Worm (Caenorhabditis elegans): Measurements from ENCODE around the gene unc-80.

ce11 chrV:20873144-20873543 is 6.3 kb upstream of the unc-80 start:
- TF ChIP-seq hlh-15 (tag; optimal IDR thresholded peaks at IDR 0.05) (no peak), ama-1 (optimal IDR thresholded peaks at IDR 0.05) (no peak), rnt-1 (tag; optimal IDR thresholded peaks at IDR 0.05) (no peak), unc-86 (tag; optimal IDR thresholded peaks at IDR 0.05) (no peak), nfya-1 (tag; optimal IDR thresholded peaks at IDR 0.05) (no peak), pros-1 (tag; optimal IDR thresholded peaks at IDR 0.05) (no peak), odd-2 (tag; optimal IDR thresholded peaks at IDR 0.05) (no peak), pqm-1 (tag; optimal IDR thresholded peaks at IDR 0.05) (no peak), ceh-2 (tag; optimal IDR thresholded peaks at IDR 0.05) (no peak), gmeb-2 (tag; optimal IDR thresholded peaks at IDR 0.05) (no peak), che-1 (tag; optimal IDR thresholded peaks at IDR 0.05) (no peak), ceh-22 (tag; optimal IDR thresholded peaks at IDR 0.05) (no peak), nhr-11 (tag; optimal IDR thresholded peaks at IDR 0.05) (no peak)
